Worm (Caenorhabditis elegans): ENCODE data around the gene F09E5.12.

The F09E5.12 gene

ce11 chrII:5373275-5374047, 2.9 kb upstream of the F09E5.12 start, which contains the start of the genes agt-2 and F09E5.3 (continued):
- TF ChIP-seq fkh-10 (GFP tag; optimal IDR thresholded peaks at IDR 0.05) (peak; percentile 74), daf-12 (tag; optimal IDR thresholded peaks at IDR 0.05) (no peak), unc-39 (tag; optimal IDR thresholded peaks at IDR 0.05) (no peak), skn-1 (tag; optimal IDR thresholded peaks at IDR 0.05) (peak; percentile 23), nhr-28 (tag; optimal IDR thresholded peaks at IDR 0.05) (no peak), nhr-76 (tag; optimal IDR thresholded peaks at IDR 0.05) (no peak), nhr-67 (tag; optimal IDR thresholded peaks at IDR 0.05) (no peak), nhr-12 (tag; optimal IDR thresholded peaks at IDR 0.05) (no peak), nhr-43 (tag; optimal IDR thresholded peaks at IDR 0.05; ENCODE audit: poor library complexity, severe bottlenecking) (peak; percentile 89), ZK546.5 (tag; optimal IDR thresholded peaks at IDR 0.05) (no peak), tbx-2 (tag; optimal IDR thresholded peaks at IDR 0.05) (peak; percentile 73), nhr-23 (tag; optimal IDR thresholded peaks at IDR 0.05) (peak; percentile 97), R02D3.7 (tag; optimal IDR thresholded peaks at IDR 0.05) (peak; percentile 75), fos-1 (tag; optimal IDR thresholded peaks at IDR 0.05) (no peak), ceh-28 (tag; optimal IDR thresholded peaks at IDR 0.05) (peak; percentile 79), ceh-9 (tag; optimal IDR thresholded peaks at IDR 0.05) (no peak), elt-3 (tag; optimal IDR thresholded peaks at IDR 0.05) (no peak)

- TF ChIP-seq ama-1 (optimal IDR thresholded peaks at IDR 0.05) (no peak), egl-5 (tag; optimal IDR thresholded peaks at IDR 0.05) (no peak), eor-1 (tag; optimal IDR thresholded peaks at IDR 0.05) (no peak)
These were observed 4.9 kb downstream of the F09E5.12 start, which contains the start of gene F09E5.16 for ce11 chrII:5365645-5366044. F09E5.16 (minus strand) TSS chrII:5365745.

ce11 chrII:5364516-5364915, 6.0 kb downstream of the F09E5.12 start:
- TF ChIP-seq lin-15B (tag; optimal IDR thresholded peaks at IDR 0.05) = no peak
- no peak for TF ChIP-seq zag-1 (tag; optimal IDR thresholded peaks at IDR 0.05)
- no peak for TF ChIP-seq fos-1 (tag; optimal IDR thresholded peaks at IDR 0.05)
- TF ChIP-seq nhr-43 (tag; optimal IDR thresholded peaks at IDR 0.05; ENCODE audit: poor library complexity, severe bottlenecking) = no peak
- TF ChIP-seq nhr-237 (tag; optimal IDR thresholded peaks at IDR 0.05) = no peak
- TF ChIP-seq ztf-4 (tag; optimal IDR thresholded peaks at IDR 0.05) = no peak
- no peak for TF ChIP-seq R02D3.7 (tag; optimal IDR thresholded peaks at IDR 0.05)
- no peak for TF ChIP-seq ceh-16 (tag; optimal IDR thresholded peaks at IDR 0.05)
- TF ChIP-seq nhr-25 (tag; optimal IDR thresholded peaks at IDR 0.05) = no peak
- TF ChIP-seq egl-5 (tag; optimal IDR thresholded peaks at IDR 0.05) = no peak
- TF ChIP-seq fkh-2 (tag; optimal IDR thresholded peaks at IDR 0.05) = no peak
- no peak for TF ChIP-seq pqm-1 (tag; optimal IDR thresholded peaks at IDR 0.05)

ce11 chrII:5359252-5359651, 11.3 kb downstream of the F09E5.12 start, which contains the start of gene sec-6:
sec-6 (plus strand) TSS chrII:5359552.
- TF ChIP-seq skn-1 (tag; optimal IDR thresholded peaks at IDR 0.05) (no peak), ZK546.5 (tag; optimal IDR thresholded peaks at IDR 0.05) (no peak), unc-39 (tag; optimal IDR thresholded peaks at IDR 0.05) (no peak), lsy-12 (tag; optimal IDR thresholded peaks at IDR 0.05) (no peak), ceh-9 (tag; optimal IDR thresholded peaks at IDR 0.05) (no peak), lin-39 (tag; optimal IDR thresholded peaks at IDR 0.05) (no peak), nhr-28 (tag; optimal IDR thresholded peaks at IDR 0.05) (no peak), egl-5 (tag; optimal IDR thresholded peaks at IDR 0.05) (no peak), elt-3 (tag; optimal IDR thresholded peaks at IDR 0.05) (no peak), eor-1 (tag; optimal IDR thresholded peaks at IDR 0.05) (no peak), ztf-11 (tag; optimal IDR thresholded peaks at IDR 0.05) (no peak), nhr-67 (tag; optimal IDR thresholded peaks at IDR 0.05) (no peak), pqm-1 (tag; optimal IDR thresholded peaks at IDR 0.05) (no peak), elt-2 (tag; optimal IDR thresholded peaks at IDR 0.05) (no peak), nhr-25 (tag; optimal IDR thresholded peaks at IDR 0.05) (no peak), ztf-4 (tag; optimal IDR thresholded peaks at IDR 0.05) (no peak), aly-2 (tag; optimal IDR thresholded peaks at IDR 0.05) (no peak)

ce11 chrII:5358137-5358745, 12.3 kb downstream of the F09E5.12 start, which contains the start of the genes F09E5.11 and bmy-1:
F09E5.11 (minus strand) TSS chrII:5358187.
bmy-1 (plus strand) TSS chrII:5358695.
- TF ChIP-seq nhr-76 (tag; optimal IDR thresholded peaks at IDR 0.05) = no peak
- no peak for TF ChIP-seq aly-2 (tag; optimal IDR thresholded peaks at IDR 0.05)
- TF ChIP-seq ceh-28 (tag; optimal IDR thresholded peaks at IDR 0.05) = peak; percentile 70
- no peak for TF ChIP-seq nhr-67 (tag; optimal IDR thresholded peaks at IDR 0.05)
- TF ChIP-seq nhr-28 (tag; optimal IDR thresholded peaks at IDR 0.05) = no peak
- peak; percentile 88 for TF ChIP-seq nhr-43 (tag; optimal IDR thresholded peaks at IDR 0.05; ENCODE audit: poor library complexity, severe bottlenecking)
- TF ChIP-seq daf-12 (tag; optimal IDR thresholded peaks at IDR 0.05) = no peak
- TF ChIP-seq fos-1 (tag; optimal IDR thresholded peaks at IDR 0.05) = no peak
- peak; percentile 70 for TF ChIP-seq nhr-25 (tag; optimal IDR thresholded peaks at IDR 0.05)
- no peak for TF ChIP-seq ZK546.5 (tag; optimal IDR thresholded peaks at IDR 0.05)
- TF ChIP-seq mdl-1 (tag; optimal IDR thresholded peaks at IDR 0.05) = no peak
- no peak for TF ChIP-seq ceh-16 (tag; optimal IDR thresholded peaks at IDR 0.05)
- no peak for TF ChIP-seq ama-1 (optimal IDR thresholded peaks at IDR 0.05)
- TF ChIP-seq pha-4 (tag; optimal IDR thresholded peaks at IDR 0.05) = peak; percentile 75
- no peak for TF ChIP-seq sea-2 (GFP tag; optimal IDR thresholded peaks at IDR 0.05)
- TF ChIP-seq unc-39 (tag; optimal IDR thresholded peaks at IDR 0.05) = no peak
- no peak for TF ChIP-seq zag-1 (tag; optimal IDR thresholded peaks at IDR 0.05)
- TF ChIP-seq snpc-4 (tag; optimal IDR thresholded peaks at IDR 0.05) = peak; percentile 81
- no peak for TF ChIP-seq nhr-77 (tag; optimal IDR thresholded peaks at IDR 0.05)
- TF ChIP-seq elt-2 (tag; optimal IDR thresholded peaks at IDR 0.05) = peak; percentile 85
- TF ChIP-seq nfya-1 (tag; optimal IDR thresholded peaks at IDR 0.05; ENCODE audit: insufficient read depth) = peak; percentile 79
- TF ChIP-seq jun-1 (tag; optimal IDR thresholded peaks at IDR 0.05) = peak; percentile 35
- TF ChIP-seq egl-5 (tag; optimal IDR thresholded peaks at IDR 0.05) = peak; percentile 51
